Fruit fly (Drosophila melanogaster) whole organism, wandering third instar larva: ENCODE results near the gene osp.

ENCODE experiments used
- CG32264 ChIP-seq: fragments of 200-800 bp; sonication (Bioruptor generic); optimal IDR thresholded peaks from 2 replicates; lab custom pipeline; 2016; ENCODE audit warnings: missing biosample characterization, missing genetic modification characterization
- CG9705 ChIP-seq: fragments of 200-800 bp; sonication (Bioruptor generic); optimal IDR thresholded peaks from 2 replicates; lab custom pipeline; 2018; ENCODE audit warnings: missing biosample characterization, mild to moderate bottlenecking, missing genetic modification characterization
- Dif ChIP-seq: fragments of 200-275, 200-300 bp; sonication (Bioruptor generic); optimal IDR thresholded peaks from 2 replicates; lab custom pipeline; 2018; ENCODE audit warnings: missing biosample characterization, missing genetic modification characterization; ENCODE audit not compliant: partially characterized antibody
- GATAd ChIP-seq: sonication (Bioruptor generic); optimal IDR thresholded peaks from 2 replicates; lab custom pipeline; 2016; ENCODE audit warnings: missing biosample characterization, missing genetic modification characterization
- HLH106 ChIP-seq: fragments of 200-800 bp; optimal IDR thresholded peaks from 3 replicates; lab custom pipeline; 2019; ENCODE audit warnings: missing biosample characterization, mild to moderate bottlenecking, missing genetic modification characterization, moderate library complexity
- Hnf4 ChIP-seq: fragments of 200-800 bp; sonication (Bioruptor generic); optimal IDR thresholded peaks from 2 replicates; lab custom pipeline; 2016; ENCODE audit warnings: missing biosample characterization, mild to moderate bottlenecking, missing genetic modification characterization
- Hr78 ChIP-seq: fragments of >200 bp; optimal IDR thresholded peaks from 2 replicates; lab custom pipeline; 2017; ENCODE audit warnings: missing biosample characterization, missing genetic modification characterization
- Jra ChIP-seq: sonication (Bioruptor generic); optimal IDR thresholded peaks from 2 replicates; lab custom pipeline; 2016; ENCODE audit warnings: missing biosample characterization, missing genetic modification characterization
- Mio ChIP-seq: sonication (Bioruptor generic); optimal IDR thresholded peaks from 2 replicates; lab custom pipeline; 2016; ENCODE audit warnings: missing biosample characterization, missing genetic modification characterization
- Myc ChIP-seq: fragments of >200 bp; optimal IDR thresholded peaks from 2 replicates; lab custom pipeline; 2017
- N ChIP-seq: fragments of >200 bp; optimal IDR thresholded peaks from 2 replicates; lab custom pipeline; 2018; ENCODE audit warnings: missing biosample characterization, missing external identifiers, missing genetic modification characterization
- OdsH ChIP-seq: fragments of 200-800 bp; sonication (Bioruptor generic); optimal IDR thresholded peaks from 2 replicates; lab custom pipeline; 2016; ENCODE audit warnings: missing biosample characterization, mild to moderate bottlenecking, missing genetic modification characterization
- Rel ChIP-seq, 2 experiments: fragments of 200-800 bp; sonication (Bioruptor generic) in 1 of 2; optimal IDR thresholded peaks; 2 replicates in 1 of 2; 3 replicates in 1 of 2; lab custom pipeline; 2016 to 2019; ENCODE audit warnings: mild to moderate bottlenecking in 2 of 2, missing biosample characterization in 2 of 2, missing genetic modification characterization in 2 of 2, moderate library complexity in 1 of 2
- Sp1 ChIP-seq: fragments of 200-800 bp; sonication (Bioruptor generic); optimal IDR thresholded peaks from 3 replicates; lab custom pipeline; 2019; ENCODE audit warnings: missing biosample characterization, mild to moderate bottlenecking, missing genetic modification characterization, moderate library complexity
- Vsx2 ChIP-seq: fragments of 200-300, 225-300 bp; sonication (Bioruptor generic); optimal IDR thresholded peaks from 2 replicates; lab custom pipeline; 2018; ENCODE audit warnings: missing biosample characterization, missing genetic modification characterization; ENCODE audit not compliant: partially characterized antibody
- brk ChIP-seq: fragments of 200-800 bp; sonication (Bioruptor generic); optimal IDR thresholded peaks from 2 replicates; lab custom pipeline; 2016; ENCODE audit warnings: missing biosample characterization, mild to moderate bottlenecking, missing genetic modification characterization
- dl ChIP-seq, 2 experiments: fragments of 175-275, 200-275 bp in 1 of 2; fragments of 200-275 bp in 1 of 2; sonication (Bioruptor generic); optimal IDR thresholded peaks; lab custom pipeline; 2018; ENCODE audit warnings: mild to moderate bottlenecking in 2 of 2, missing biosample characterization in 2 of 2, missing genetic modification characterization in 2 of 2, moderate library complexity in 2 of 2; ENCODE audit not compliant: partially characterized antibody in 2 of 2, insufficient read depth in 1 of 2
- dsf ChIP-seq: sonication (Bioruptor generic); optimal IDR thresholded peaks from 2 replicates; lab custom pipeline; 2016; ENCODE audit warnings: missing biosample characterization, missing genetic modification characterization, borderline replicate concordance
- ey ChIP-seq: fragments of 200-800 bp; sonication (Bioruptor generic); optimal IDR thresholded peaks from 2 replicates; lab custom pipeline; 2016; ENCODE audit warnings: missing biosample characterization, missing genetic modification characterization
- foxo ChIP-seq, 2 experiments: fragments of 200-800 bp; sonication (Bioruptor generic); optimal IDR thresholded peaks; 2 replicates in 1 of 2; 3 replicates in 1 of 2; lab custom pipeline; 2016 to 2017; ENCODE audit warnings: missing biosample characterization in 2 of 2, missing genetic modification characterization in 2 of 2
- fru ChIP-seq: fragments of 200-800 bp; sonication (Bioruptor generic); optimal IDR thresholded peaks from 3 replicates; lab custom pipeline; 2016; ENCODE audit warnings: missing biosample characterization, mild to moderate bottlenecking, missing genetic modification characterization
- h ChIP-seq: fragments of 200-800 bp; sonication (Bioruptor generic); optimal IDR thresholded peaks from 3 replicates; lab custom pipeline; 2016; ENCODE audit warnings: missing biosample characterization, mild to moderate bottlenecking, missing genetic modification characterization
- psq ChIP-seq: fragments of 200-800 bp; sonication (Bioruptor generic); optimal IDR thresholded peaks from 3 replicates; lab custom pipeline; 2017; ENCODE audit warnings: missing biosample characterization, mild to moderate bottlenecking, missing genetic modification characterization, moderate library complexity
- rgr ChIP-seq: fragments of 200-800 bp; sonication (Bioruptor generic); optimal IDR thresholded peaks from 3 replicates; lab custom pipeline; 2016; ENCODE audit warnings: missing biosample characterization, mild to moderate bottlenecking, missing genetic modification characterization
- sage ChIP-seq: fragments of 200-800 bp; sonication (Bioruptor generic); optimal IDR thresholded peaks from 2 replicates; lab custom pipeline; 2016; ENCODE audit warnings: missing biosample characterization, mild to moderate bottlenecking, missing genetic modification characterization
- tai ChIP-seq: sonication (Bioruptor generic); optimal IDR thresholded peaks from 2 replicates; lab custom pipeline; 2016; ENCODE audit warnings: missing biosample characterization, missing genetic modification characterization
- usp ChIP-seq: fragments of >200 bp; optimal IDR thresholded peaks from 2 replicates; lab custom pipeline; 2017; ENCODE audit warnings: missing biosample characterization, missing genetic modification characterization

The osp gene

DNA sequence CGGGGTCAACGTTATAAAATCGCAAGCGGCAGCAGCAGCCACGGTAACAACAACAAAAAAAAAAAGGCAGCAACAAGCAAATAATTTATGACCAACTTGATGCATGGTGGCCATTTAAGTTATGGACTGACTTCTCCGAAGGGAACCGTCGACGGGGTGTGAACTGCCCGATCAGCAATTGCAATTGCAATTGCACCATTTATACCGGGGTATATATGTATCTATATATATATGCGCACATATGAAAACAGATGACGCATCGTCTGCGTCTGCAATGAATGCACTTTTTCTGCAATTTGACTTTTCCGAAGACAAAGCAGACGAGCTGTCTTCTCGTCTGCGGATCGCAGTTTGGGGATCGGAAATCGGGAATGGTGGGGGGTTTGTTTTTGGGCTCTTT, 26.0 kb downstream of the osp start:
- TF ChIP-seq Sp1 (GFP tag; lab: Kevin White, UChicago) (no peak), fru (GFP tag; lab: Kevin White, UChicago) (no peak), dl (GFP tag; optimal IDR thresholded peaks at IDR 0.05; lab: Kevin White, UChicago; ENCODE audit: insufficient read depth in 1 of 2, partially characterized antibody in 2 of 2) (no peak)

DNA sequence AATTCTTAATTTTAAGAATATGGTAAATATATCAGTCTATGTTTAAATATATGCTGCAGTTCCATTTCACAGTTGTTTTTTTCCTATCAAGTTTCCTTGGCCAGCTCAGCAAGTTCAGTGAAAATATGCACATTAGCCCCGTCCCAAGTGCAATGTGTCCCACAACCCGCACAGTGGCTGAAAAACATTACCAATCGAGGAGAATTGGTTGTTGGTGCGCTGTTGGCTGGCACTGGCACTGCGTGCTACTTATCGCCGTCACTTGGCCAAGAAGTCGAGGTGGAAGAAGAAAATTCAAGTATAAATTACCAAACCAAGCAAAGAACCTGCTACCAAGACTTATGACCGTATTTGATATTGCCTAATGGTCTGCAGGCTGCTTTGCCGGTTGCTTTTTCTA, 30.3 kb downstream of the osp start:
- TF ChIP-seq fru (GFP tag; lab: Kevin White, UChicago) = no peak
- no peak for TF ChIP-seq tai (GFP tag; lab: Kevin White, UChicago)
- TF ChIP-seq Vsx2 (GFP tag; lab: Kevin White, UChicago) = no peak
- no peak for TF ChIP-seq ey (GFP tag; lab: Kevin White, UChicago)
- TF ChIP-seq N (GFP tag; lab: Kevin White, UChicago) = no peak
- TF ChIP-seq brk (GFP tag; lab: Kevin White, UChicago) = no peak
- TF ChIP-seq CG32264 (GFP tag; lab: Kevin White, UChicago) = no peak
- TF ChIP-seq Dif (GFP tag; lab: Kevin White, UChicago) = no peak
- no peak for TF ChIP-seq h
- TF ChIP-seq, all 38 proteins: peak for 0

DNA sequence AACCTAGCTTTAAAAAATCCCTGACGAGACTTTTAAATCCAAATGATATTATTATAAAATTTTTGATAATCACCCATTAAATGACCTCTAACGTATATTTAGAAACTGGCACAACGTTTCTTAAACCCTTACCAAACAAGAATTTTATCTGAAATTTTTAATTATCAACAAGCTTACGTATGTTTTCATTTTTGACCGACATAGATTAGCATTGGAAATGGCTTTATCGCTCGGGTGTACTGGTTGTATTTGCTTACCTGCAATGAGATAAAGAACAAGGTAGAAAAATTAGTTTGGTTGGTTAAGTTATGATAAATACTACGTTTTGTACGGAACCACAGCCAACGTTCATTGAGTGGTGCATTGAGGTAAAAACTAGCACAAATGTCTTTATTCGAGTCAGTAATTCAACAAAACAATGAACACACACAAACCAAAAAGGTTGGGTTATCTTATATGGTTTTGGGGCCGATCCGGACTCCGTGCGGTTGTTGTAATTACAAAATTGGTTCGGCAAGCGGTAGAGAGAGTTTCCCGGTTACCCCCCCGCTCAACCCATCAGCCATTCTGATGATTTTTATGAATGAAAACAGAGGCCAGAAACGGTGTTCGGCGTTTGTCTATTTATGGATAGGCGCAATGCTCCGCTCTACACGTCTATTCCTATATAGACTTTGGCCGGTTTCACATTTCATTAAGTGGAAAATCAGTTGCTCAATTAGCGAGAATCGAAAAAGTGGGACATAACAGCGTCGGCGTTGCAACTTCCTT, 32.8 kb downstream of the osp start:
- TF ChIP-seq N (GFP tag; lab: Kevin White, UChicago) = no peak
- TF ChIP-seq sage (GFP tag; lab: Kevin White, UChicago) = no peak
- no peak for TF ChIP-seq OdsH (GFP tag; lab: Kevin White, UChicago)
- TF ChIP-seq dl (GFP tag; optimal IDR thresholded peaks at IDR 0.05; lab: Kevin White, UChicago; ENCODE audit: insufficient read depth in 1 of 2, partially characterized antibody in 2 of 2) = no peak
- TF ChIP-seq Hr78 (GFP tag; lab: Kevin White, UChicago) = no peak
- TF ChIP-seq Dif (GFP tag; lab: Kevin White, UChicago) = no peak
- TF ChIP-seq, all 38 proteins: peak for 0

DNA sequence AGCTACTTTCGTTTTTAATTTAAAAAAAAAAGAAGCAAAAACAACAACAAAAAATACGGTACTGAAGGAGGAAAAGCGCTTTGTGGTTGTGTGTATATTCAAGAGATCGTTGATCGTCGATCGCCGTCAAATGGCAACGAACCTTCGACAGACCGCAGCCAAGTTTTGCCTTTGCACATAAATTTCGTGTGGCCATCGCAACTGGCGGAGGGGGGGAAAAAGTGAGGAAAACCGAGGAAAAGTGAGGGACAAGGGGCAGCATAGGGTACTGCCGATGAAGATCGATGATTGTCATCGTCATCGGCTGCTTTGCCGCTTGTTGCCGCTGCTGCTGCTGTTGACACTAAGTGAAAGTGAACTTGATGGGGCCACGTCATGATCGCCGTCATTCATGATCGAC, 34.2 kb downstream of the osp start:
- no peak for TF ChIP-seq brk (GFP tag; lab: Kevin White, UChicago)
- no peak for TF ChIP-seq GATAd (GFP tag; lab: Kevin White, UChicago)
- TF ChIP-seq HLH106 (tag; lab: Kevin White, UChicago) = no peak
- TF ChIP-seq Rel (GFP tag; optimal IDR thresholded peaks at IDR 0.05; lab: Kevin White, UChicago) = no peak
- no peak for TF ChIP-seq Rel (tag; optimal IDR thresholded peaks at IDR 0.05; lab: Kevin White, UChicago)
- no peak for TF ChIP-seq CG9705
- no peak for TF ChIP-seq psq (GFP tag; lab: Kevin White, UChicago)
- no peak for TF ChIP-seq Hr78 (GFP tag; lab: Kevin White, UChicago)
- no peak for TF ChIP-seq Mio (GFP tag; lab: Kevin White, UChicago)
- TF ChIP-seq CG32264 (GFP tag; lab: Kevin White, UChicago) = no peak
- TF ChIP-seq sage (GFP tag; lab: Kevin White, UChicago) = no peak

DNA sequence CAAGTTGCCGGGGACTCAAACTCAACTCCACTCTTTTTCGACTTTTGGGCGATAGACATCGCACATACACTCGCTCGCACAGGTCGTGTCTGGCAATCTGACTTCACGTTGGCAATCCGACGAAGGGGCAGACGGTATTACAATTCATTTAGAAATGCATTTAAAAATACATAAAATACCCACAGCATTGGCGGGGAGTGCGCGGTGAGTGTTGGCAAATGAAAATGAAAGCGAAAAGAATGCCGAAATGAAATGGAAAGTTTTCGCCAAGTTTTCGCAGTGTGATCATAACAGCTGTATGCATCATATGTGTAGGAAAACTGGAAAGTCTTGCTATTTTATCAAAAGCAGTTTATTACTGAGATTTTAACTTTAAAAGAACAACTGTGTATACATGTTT, 35.7 kb downstream of the osp start:
- TF ChIP-seq dsf (GFP tag; lab: Kevin White, UChicago) (no peak), CG32264 (GFP tag; lab: Kevin White, UChicago) (no peak), Myc (lab: Kevin White, UChicago) (no peak)

DNA sequence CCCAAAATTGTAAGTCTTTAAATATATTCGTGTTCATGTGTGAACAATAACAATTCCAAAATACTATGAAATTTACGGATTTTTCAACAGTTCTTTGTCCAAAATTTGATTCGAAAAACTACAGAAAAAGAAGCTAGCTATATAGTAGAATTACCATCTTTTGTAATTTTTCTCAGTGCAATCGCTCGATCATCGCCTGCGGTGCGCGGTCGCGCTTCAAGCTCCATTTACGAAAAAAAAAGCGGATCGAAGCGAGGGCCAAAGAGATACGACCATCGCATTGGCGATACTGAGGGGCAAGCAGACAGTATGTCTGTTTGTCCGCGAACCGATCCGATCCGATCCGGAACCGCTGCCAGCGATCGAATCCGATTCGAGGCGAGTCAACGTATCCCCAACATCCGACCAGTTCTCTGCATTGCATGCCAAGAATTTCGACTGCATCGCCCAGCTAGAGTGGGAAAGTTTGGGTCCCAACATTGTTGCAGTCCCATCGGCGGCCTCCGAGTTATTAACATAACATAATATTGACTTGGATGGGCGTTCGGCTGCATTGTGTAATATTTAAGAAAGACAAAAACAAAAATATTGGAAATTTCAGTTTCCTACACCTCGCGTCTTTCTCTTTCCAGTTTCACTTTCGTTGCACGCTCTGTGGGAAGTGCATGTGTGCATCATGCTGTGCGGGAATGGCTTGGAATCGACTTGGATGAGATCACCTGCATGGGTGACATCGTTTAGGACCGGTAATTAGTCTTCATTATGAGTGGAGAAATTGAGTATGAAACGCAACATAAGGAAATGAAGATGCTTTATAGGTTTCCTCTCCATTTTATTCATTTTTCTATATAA, 37.2 kb downstream of the osp start:
- TF ChIP-seq fru (GFP tag; lab: Kevin White, UChicago) (peak; percentile 44), tai (GFP tag; lab: Kevin White, UChicago) (no peak), rgr (peak; percentile 27), Sp1 (GFP tag; lab: Kevin White, UChicago) (peak; percentile 18), usp (GFP tag; lab: Kevin White, UChicago) (no peak), HLH106 (tag; lab: Kevin White, UChicago) (peak; percentile 54), foxo (GFP tag; optimal IDR thresholded peaks at IDR 0.05; lab: Kevin White, UChicago) (peak in 1 of 2 experiments; percentile 37), ey (GFP tag; lab: Kevin White, UChicago) (peak; percentile 59), Jra (GFP tag; lab: Kevin White, UChicago) (no peak), Hnf4 (GFP tag; lab: Kevin White, UChicago) (peak; percentile 16), Dif (GFP tag; lab: Kevin White, UChicago) (no peak)
